Worm (Caenorhabditis elegans): ENCODE measurements around the gene cpsf-3.

- no peak for TF ChIP-seq zag-1 (tag; optimal IDR thresholded peaks at IDR 0.05)
- TF ChIP-seq jun-1 (tag; optimal IDR thresholded peaks at IDR 0.05), result no peak
- no peak for TF ChIP-seq elt-1 (tag; optimal IDR thresholded peaks at IDR 0.05)
Measured at ce11 chrIV:13241340-13241739, 41.3 kb downstream of the cpsf-3 start.

All from whole organism, L3 larva.